Fruit fly (Drosophila melanogaster): ENCODE results near the gene CG42371.

dm6 chr2L:2185373-2185772 lies 31.7 kb downstream of the CG42371 start:
- TF ChIP-seq psq (optimal IDR thresholded peaks at IDR 0.05) (no peak), h (optimal IDR thresholded peaks at IDR 0.05) (no peak), Myc (optimal IDR thresholded peaks at IDR 0.05) (no peak), insv (optimal IDR thresholded peaks at IDR 0.05) (no peak), Sin3A (optimal IDR thresholded peaks at IDR 0.05) (no peak), ttk (optimal IDR thresholded peaks at IDR 0.05) (no peak)

Measured in Kc167 (cell line).